Worm (Caenorhabditis elegans): Measurements from ENCODE around the gene srz-70.

DNA sequence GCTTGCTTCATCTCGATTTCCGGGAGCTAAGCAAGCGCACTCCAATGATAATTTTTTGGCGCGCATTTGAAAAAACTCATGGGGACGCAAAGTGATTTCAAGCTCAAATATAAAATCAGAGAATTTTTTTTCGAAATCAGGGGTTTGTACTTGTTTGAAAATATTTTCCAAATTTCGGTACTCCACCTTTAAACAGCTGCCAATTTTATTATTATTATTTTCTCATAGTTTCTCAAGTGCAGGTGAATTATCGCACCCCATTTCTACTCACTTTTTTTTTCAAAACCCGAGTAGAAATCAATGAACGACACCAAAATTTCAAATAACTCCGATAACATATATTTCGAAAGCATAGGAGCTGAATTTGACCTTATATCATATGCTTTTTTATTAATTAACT is 25.3 kb upstream of the srz-70 start, which contains the start of gene srz-83:
- TF ChIP-seq hmg-4 (GFP tag; optimal IDR thresholded peaks at IDR 0.05) = no peak
- TF ChIP-seq tbx-11 (GFP tag; IDR thresholded peaks at IDR 0.05) = no peak
- TF ChIP-seq tbx-37 (GFP tag; conservative IDR thresholded peaks at IDR 0.05) = no peak
- no peak for TF ChIP-seq hnd-1 (tag; optimal IDR thresholded peaks at IDR 0.05)
- no peak for TF ChIP-seq tra-4 (tag; optimal IDR thresholded peaks at IDR 0.05)
- no peak for TF ChIP-seq ama-1 (optimal IDR thresholded peaks at IDR 0.05)
- no peak for TF ChIP-seq F13C5.2 (tag; optimal IDR thresholded peaks at IDR 0.05)

Measured in whole organism, early embryonic.